Fruit fly (Drosophila melanogaster) whole organism, embryonic: Measurements from ENCODE around the gene nAChRalpha2.
A peak's percentile ranks its signal among the peaks of the same experiment; 100 is the strongest.

Experiments
- Antp ChIP-seq: fragments of 200-800 bp; sonication (Bioruptor generic); optimal IDR thresholded peaks from 3 replicates; lab custom pipeline; 2016; ENCODE audit warnings: missing biosample characterization, missing genetic modification characterization
- Bteb2 ChIP-seq: fragments of 200-800 bp; sonication (Bioruptor generic); optimal IDR thresholded peaks from 2 replicates; lab custom pipeline; 2016; ENCODE audit warnings: missing biosample characterization, missing genetic modification characterization
- CG11398 ChIP-seq: fragments of 200-800 bp; sonication (Bioruptor generic); optimal IDR thresholded peaks from 2 replicates; lab custom pipeline; 2016; ENCODE audit warnings: missing biosample characterization, missing genetic modification characterization
- CG11456 ChIP-seq: fragments of 200-800 bp; sonication (Bioruptor generic); IDR thresholded peaks from 3 replicates; pipeline ENCODE4 v1.3.6; 2022; ENCODE audit warnings: missing biosample characterization, missing genetic modification characterization
- CG13624 ChIP-seq: fragments of 200-800 bp; sonication (Bioruptor generic); optimal IDR thresholded peaks from 2 replicates; lab custom pipeline; 2016; ENCODE audit warnings: missing biosample characterization, missing genetic modification characterization
- CG17385 ChIP-seq: fragments of 200-800 bp; sonication (Bioruptor generic); optimal IDR thresholded peaks from 3 replicates; lab custom pipeline; 2018; ENCODE audit warnings: missing biosample characterization, mild to moderate bottlenecking, missing genetic modification characterization
- CG18262 ChIP-seq: fragments of 200-800 bp; optimal IDR thresholded peaks from 3 replicates; lab custom pipeline; 2019; ENCODE audit warnings: missing biosample characterization, mild to moderate bottlenecking, missing genetic modification characterization, moderate library complexity
- CG18476 ChIP-seq: fragments of 200-800 bp; sonication (Bioruptor generic); optimal IDR thresholded peaks from 2 replicates; lab custom pipeline; 2016; ENCODE audit warnings: missing biosample characterization, mild to moderate bottlenecking, missing genetic modification characterization
- CG2116 ChIP-seq: fragments of 200-800 bp; sonication (Bioruptor generic); optimal IDR thresholded peaks from 3 replicates; lab custom pipeline; 2018; ENCODE audit warnings: missing biosample characterization, mild to moderate bottlenecking, missing genetic modification characterization
- CG3065 ChIP-seq: fragments of 200-800 bp; sonication (Bioruptor generic); optimal IDR thresholded peaks from 2 replicates; lab custom pipeline; 2016; ENCODE audit warnings: missing biosample characterization, missing genetic modification characterization
- CG4707 ChIP-seq: fragments of 200-800 bp; sonication (Bioruptor generic); optimal IDR thresholded peaks from 2 replicates; lab custom pipeline; 2018; ENCODE audit warnings: missing biosample characterization, mild to moderate bottlenecking, missing genetic modification characterization, moderate library complexity
- CG5953 ChIP-seq: fragments of 200-800 bp; sonication (Bioruptor generic); IDR thresholded peaks from 2 replicates; pipeline ENCODE4 v1.3.6; 2022; ENCODE audit warnings: missing biosample characterization, missing genetic modification characterization
- CG7928 ChIP-seq: fragments of 200-800 bp; sonication (Bioruptor generic); optimal IDR thresholded peaks from 2 replicates; lab custom pipeline; 2017; ENCODE audit warnings: missing biosample characterization, mild to moderate bottlenecking, missing genetic modification characterization
- CG9215 ChIP-seq: fragments of 200-800 bp; sonication (Bioruptor generic); IDR thresholded peaks from 2 replicates; pipeline ENCODE4 v1.3.6; 2022; ENCODE audit warnings: missing biosample characterization, missing genetic modification characterization
- CG9797 ChIP-seq: fragments of 200-800 bp; sonication (Bioruptor generic); optimal IDR thresholded peaks from 3 replicates; lab custom pipeline; 2018; ENCODE audit warnings: missing biosample characterization, mild to moderate bottlenecking, missing genetic modification characterization
- Dll ChIP-seq: fragments of 200-800 bp; sonication (Bioruptor generic); IDR thresholded peaks from 4 replicates; pipeline ENCODE4 v1.3.6; 2022; ENCODE audit warnings: missing biosample characterization, missing genetic modification characterization; ENCODE audit not compliant: partially characterized antibody
- Ets65A ChIP-seq: fragments of 200-800 bp; sonication (Bioruptor generic); peaks from one replicate; lab custom pipeline; 2016; ENCODE audit warnings: missing biosample characterization, missing genetic modification characterization
- Mes4 ChIP-seq: fragments of 200-800 bp; sonication (Bioruptor generic); optimal IDR thresholded peaks from 2 replicates; lab custom pipeline; 2016; ENCODE audit warnings: missing biosample characterization, missing genetic modification characterization
- Myb ChIP-seq: fragments of 200-800 bp; sonication (Bioruptor generic); optimal IDR thresholded peaks from 2 replicates; lab custom pipeline; 2016; ENCODE audit warnings: missing biosample characterization, missing genetic modification characterization
- NK7.1 ChIP-seq: fragments of 200-800 bp; sonication (Bioruptor generic); optimal IDR thresholded peaks from 3 replicates; lab custom pipeline; 2016; ENCODE audit warnings: missing biosample characterization, missing genetic modification characterization
- Rfx ChIP-seq: fragments of 200-800 bp; sonication (Bioruptor generic); IDR thresholded peaks from 2 replicates; pipeline ENCODE4 v1.3.6; 2022; ENCODE audit warnings: missing biosample characterization, missing genetic modification characterization
- Ssrp ChIP-seq: fragments of 200-800 bp; sonication (Bioruptor generic); optimal IDR thresholded peaks from 2 replicates; lab custom pipeline; 2018; ENCODE audit warnings: missing biosample characterization, mild to moderate bottlenecking, missing genetic modification characterization, moderate library complexity
- Stat92E ChIP-seq, 3 experiments: fragments of >200 bp in 2 of 3; fragments of 200-800 bp in 1 of 3; sonication (Bioruptor generic) in 1 of 3; optimal IDR thresholded peaks; 2 replicates each; lab custom pipeline; 2017 to 2019; ENCODE audit warnings: missing biosample characterization in 3 of 3, missing genetic modification characterization in 3 of 3, mild to moderate bottlenecking in 1 of 3, moderate library complexity in 1 of 3
- Tbp ChIP-seq: fragments of >200 bp; optimal IDR thresholded peaks from 2 replicates; lab custom pipeline; 2018; ENCODE audit warnings: missing biosample characterization, missing genetic modification characterization
- Usf ChIP-seq: fragments of 200-800 bp; sonication (Bioruptor generic); optimal IDR thresholded peaks from 2 replicates; lab custom pipeline; 2017; ENCODE audit warnings: missing genotype, missing biosample characterization, missing genetic modification characterization
- az2 ChIP-seq: fragments of 200-800 bp; sonication (Bioruptor generic); optimal IDR thresholded peaks from 3 replicates; lab custom pipeline; 2016; ENCODE audit warnings: missing biosample characterization, missing genetic modification characterization
- cad ChIP-seq: fragments of >200 bp; optimal IDR thresholded peaks from 2 replicates; lab custom pipeline; 2017; ENCODE audit warnings: missing biosample characterization, missing genetic modification characterization
- chinmo ChIP-seq: fragments of 200-800 bp; sonication (Bioruptor generic); IDR thresholded peaks from 4 replicates; pipeline ENCODE4 v1.3.6; 2022; ENCODE audit warnings: missing biosample characterization, missing genetic modification characterization; ENCODE audit not compliant: partially characterized antibody
- dmrt11E ChIP-seq: fragments of 200-800 bp; sonication (Bioruptor generic); optimal IDR thresholded peaks from 3 replicates; lab custom pipeline; 2018; ENCODE audit warnings: missing biosample characterization, mild to moderate bottlenecking, missing genetic modification characterization, moderate library complexity
- eve ChIP-seq, 2 experiments: fragments of >200 bp; optimal IDR thresholded peaks; 2 replicates each; lab custom pipeline; 2017; ENCODE audit warnings: missing biosample characterization in 2 of 2, missing genetic modification characterization in 2 of 2
- fd102C ChIP-seq: fragments of 200-800 bp; sonication (Bioruptor generic); optimal IDR thresholded peaks from 2 replicates; lab custom pipeline; 2018; ENCODE audit warnings: missing biosample characterization, mild to moderate bottlenecking, missing genetic modification characterization, moderate library complexity
- gce ChIP-seq: fragments of 200-800 bp; sonication (Bioruptor generic); IDR thresholded peaks from 3 replicates; pipeline ENCODE4 v1.3.6; 2022; ENCODE audit warnings: missing biosample characterization, missing genetic modification characterization
- gro ChIP-seq: fragments of 200-800 bp; sonication (Bioruptor generic); optimal IDR thresholded peaks from 2 replicates; lab custom pipeline; 2016; ENCODE audit warnings: missing biosample characterization, missing genetic modification characterization
- gsb ChIP-seq: fragments of 200-800 bp; sonication (Bioruptor generic); IDR thresholded peaks from 2 replicates; pipeline ENCODE4 v1.3.6; 2022; ENCODE audit warnings: missing biosample characterization, missing genetic modification characterization
- hb ChIP-seq: fragments of 200-800 bp; sonication (Bioruptor generic); IDR thresholded peaks from 3 replicates; pipeline ENCODE4 v1.3.6; 2022; ENCODE audit warnings: missing biosample characterization, missing genetic modification characterization; ENCODE audit not compliant: partially characterized antibody
- mam ChIP-seq: fragments of 200-800 bp; sonication (Bioruptor generic); optimal IDR thresholded peaks from 3 replicates; lab custom pipeline; 2016; ENCODE audit warnings: missing biosample characterization, missing genetic modification characterization
- mirr ChIP-seq: fragments of 200-800 bp; sonication (Bioruptor generic); optimal IDR thresholded peaks from 3 replicates; lab custom pipeline; 2018; ENCODE audit warnings: missing biosample characterization, mild to moderate bottlenecking, missing genetic modification characterization
- nerfin-1 ChIP-seq: fragments of 200-800 bp; sonication (Bioruptor generic); optimal IDR thresholded peaks from 3 replicates; lab custom pipeline; 2019; ENCODE audit warnings: missing biosample characterization, mild to moderate bottlenecking, missing genetic modification characterization, moderate library complexity
- p53 ChIP-seq: fragments of 200-800 bp; sonication (Bioruptor generic); optimal IDR thresholded peaks from 2 replicates; lab custom pipeline; 2016; ENCODE audit warnings: missing biosample characterization, missing genetic modification characterization
- peb ChIP-seq: fragments of 200-800 bp; sonication (Bioruptor generic); IDR thresholded peaks from 2 replicates; pipeline ENCODE4 v1.3.6; 2022; ENCODE audit warnings: missing biosample characterization, missing genetic modification characterization
- pfk ChIP-seq: fragments of 200-800 bp; sonication (Bioruptor generic); optimal IDR thresholded peaks from 2 replicates; lab custom pipeline; 2018; ENCODE audit warnings: missing biosample characterization, mild to moderate bottlenecking, missing genetic modification characterization, moderate library complexity
- pho ChIP-seq: fragments of 200-800 bp; sonication (Bioruptor generic); optimal IDR thresholded peaks from 2 replicates; lab custom pipeline; 2016; ENCODE audit warnings: missing biosample characterization, missing genetic modification characterization
- pros ChIP-seq: fragments of 200-800 bp; sonication (Bioruptor generic); optimal IDR thresholded peaks from 3 replicates; lab custom pipeline; 2019; ENCODE audit warnings: missing biosample characterization, mild to moderate bottlenecking, missing genetic modification characterization, moderate library complexity
- schlank ChIP-seq: fragments of 200-800 bp; sonication (Bioruptor generic); optimal IDR thresholded peaks from 2 replicates; lab custom pipeline; 2018; ENCODE audit warnings: missing biosample characterization, mild to moderate bottlenecking, missing genetic modification characterization
- sim ChIP-seq: fragments of 200-800 bp; sonication (Bioruptor generic); IDR thresholded peaks from 2 replicates; pipeline ENCODE4 v1.3.6; 2022; ENCODE audit warnings: missing biosample characterization, missing genetic modification characterization
- sima ChIP-seq: fragments of 200-800 bp; sonication (Bioruptor generic); optimal IDR thresholded peaks from 2 replicates; lab custom pipeline; 2016; ENCODE audit warnings: missing biosample characterization, missing genetic modification characterization
- slou ChIP-seq: fragments of 200-800 bp; sonication (Bioruptor generic); optimal IDR thresholded peaks from 3 replicates; lab custom pipeline; 2016; ENCODE audit warnings: missing biosample characterization, missing genetic modification characterization
- sqz ChIP-seq: fragments of 200-800 bp; sonication (Bioruptor generic); optimal IDR thresholded peaks from 3 replicates; lab custom pipeline; 2018; ENCODE audit warnings: missing biosample characterization, mild to moderate bottlenecking, missing genetic modification characterization
- trem ChIP-seq: fragments of 200-800 bp; optimal IDR thresholded peaks from 3 replicates; lab custom pipeline; 2019; ENCODE audit warnings: missing biosample characterization, mild to moderate bottlenecking, missing genetic modification characterization, moderate library complexity
- unc-4 ChIP-seq: fragments of 200-800 bp; sonication (Bioruptor generic); IDR thresholded peaks from 2 replicates; pipeline ENCODE4 v1.3.6; 2022; ENCODE audit warnings: missing biosample characterization, missing genetic modification characterization; ENCODE audit not compliant: partially characterized antibody
- unpg ChIP-seq: fragments of 200-800 bp; sonication (Bioruptor generic); optimal IDR thresholded peaks from 3 replicates; lab custom pipeline; 2018; ENCODE audit warnings: missing biosample characterization, mild to moderate bottlenecking, missing genetic modification characterization, moderate library complexity
- z ChIP-seq: fragments of 200-800 bp; sonication (Bioruptor generic); IDR thresholded peaks from 3 replicates; pipeline ENCODE4 v1.3.6; 2022; ENCODE audit warnings: missing biosample characterization, missing genetic modification characterization

Gene nAChRalpha2

DNA sequence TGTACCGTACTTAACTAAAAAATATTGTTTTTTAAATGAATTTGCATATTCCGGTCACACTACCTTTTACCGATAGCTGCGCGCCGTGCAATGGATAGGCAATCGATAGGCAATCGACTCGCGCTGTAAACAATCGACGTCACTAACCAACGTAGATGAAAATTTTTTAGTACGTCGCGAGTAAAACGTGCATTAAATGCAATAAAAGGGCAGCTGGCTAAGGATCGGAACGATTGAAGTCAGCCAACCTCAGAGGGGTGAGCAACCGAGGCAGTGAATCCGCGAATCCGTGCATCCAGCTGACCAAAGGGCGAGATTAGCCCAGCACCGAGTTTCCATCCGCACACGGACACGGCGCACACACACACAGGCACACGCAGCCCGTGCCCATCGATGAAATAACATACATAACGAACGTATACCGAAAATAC is 32.9 kb downstream of the nAChRalpha2 start, which contains the start of gene Pp1alpha-96A (continued):
- TF ChIP-seq az2 (GFP tag; lab: Kevin White, UChicago) (no peak), Mes4 (GFP tag; lab: Kevin White, UChicago) (no peak), CG4707 (GFP tag; lab: Kevin White, UChicago) (no peak), trem (tag; lab: Kevin White, UChicago) (peak; percentile 55), unc-4 (GFP tag; lab: Robert Waterston, UW) (peak; percentile 88), peb (GFP tag; lab: Robert Waterston, UW) (no peak), gsb (GFP tag; lab: Robert Waterston, UW) (no peak), chinmo (GFP tag; lab: Robert Waterston, UW) (peak; percentile 55; the same call in 1 of the 4 replicates), CG13624 (GFP tag; lab: Kevin White, UChicago) (peak; percentile 67), pros (GFP tag; lab: Kevin White, UChicago) (no peak), dmrt11E (tag; lab: Kevin White, UChicago) (no peak), pho (GFP tag; lab: Kevin White, UChicago) (peak; percentile 26), cad (GFP tag; lab: Kevin White, UChicago) (no peak), CG18262 (tag; lab: Kevin White, UChicago) (no peak), CG3065 (GFP tag; lab: Kevin White, UChicago) (no peak), Dll (GFP tag; lab: Robert Waterston, UW) (peak; percentile 86), CG9215 (GFP tag; lab: Robert Waterston, UW) (no peak), Stat92E (GFP tag; optimal IDR thresholded peaks at IDR 0.05; lab: Kevin White, UChicago) (peak in 1 of 3 experiments; percentile 18), CG17385 (GFP tag; lab: Kevin White, UChicago) (no peak), fd102C (GFP tag; lab: Kevin White, UChicago) (no peak), CG11398 (GFP tag; lab: Kevin White, UChicago) (peak; percentile 18), Ets65A (GFP tag; lab: Kevin White, UChicago) (no peak), Myb (GFP tag; lab: Kevin White, UChicago) (peak; percentile 53), eve (GFP tag; optimal IDR thresholded peaks at IDR 0.05; lab: Kevin White, UChicago) (no peak), hb (GFP tag; lab: Robert Waterston, UW) (peak; percentile 89), CG18476 (GFP tag; lab: Kevin White, UChicago) (no peak), schlank (tag; lab: Kevin White, UChicago) (no peak), Bteb2 (GFP tag; lab: Kevin White, UChicago) (peak; percentile 27), Rfx (peak; percentile 40; the same call in 1 of the 2 replicates), Ssrp (tag; lab: Kevin White, UChicago) (no peak), sqz (GFP tag; lab: Kevin White, UChicago) (no peak), slou (no peak), Antp (no peak), z (no peak), NK7.1 (GFP tag; lab: Kevin White, UChicago) (no peak), CG11456 (GFP tag; lab: Robert Waterston, UW) (no peak), pfk (no peak), Tbp (GFP tag; lab: Kevin White, UChicago) (no peak), CG2116 (GFP tag; lab: Kevin White, UChicago) (peak; percentile 60), sim (GFP tag; lab: Robert Waterston, UW) (no peak), unpg (no peak), Usf (GFP tag; lab: Kevin White, UChicago) (no peak), CG5953 (no peak), gro (GFP tag; lab: Kevin White, UChicago) (peak; percentile 54), nerfin-1 (peak; percentile 28), gce (GFP tag; lab: Robert Waterston, UW) (no peak), CG9797 (GFP tag; lab: Kevin White, UChicago) (peak; percentile 81), CG7928 (GFP tag; lab: Kevin White, UChicago) (no peak), mam (GFP tag; lab: Kevin White, UChicago) (peak; percentile 24), sima (no peak), p53 (GFP tag; lab: Kevin White, UChicago) (no peak), mirr (GFP tag; lab: Kevin White, UChicago) (no peak)
